Fruit fly (Drosophila melanogaster): ENCODE measurements around the gene CG6503.
A peak's percentile ranks its signal among the peaks of the same experiment; 100 is the strongest.

The CG6503 gene

dm6 chr3R:26442609-26443180, 17.8 kb upstream of the CG6503 start (continued):
- TF ChIP-seq lmd (GFP tag; IDR thresholded peaks at IDR 0.05) (no peak), CG16815 (GFP tag; optimal IDR thresholded peaks at IDR 0.05) (no peak), kay (GFP tag; optimal IDR thresholded peaks at IDR 0.05) (no peak), btn (GFP tag; optimal IDR thresholded peaks at IDR 0.05) (no peak), ara (GFP tag; IDR thresholded peaks at IDR 0.05) (no peak), lab (GFP tag; optimal IDR thresholded peaks at IDR 0.05) (peak; percentile 21), NC2β (GFP tag; optimal IDR thresholded peaks at IDR 0.05) (no peak), Fer3 (tag; optimal IDR thresholded peaks at IDR 0.05) (no peak), usp (GFP tag; optimal IDR thresholded peaks at IDR 0.05) (no peak), CG14441 (GFP tag; IDR thresholded peaks at IDR 0.05) (no peak), emc (GFP tag; optimal IDR thresholded peaks at IDR 0.05) (no peak), toy (GFP tag; IDR thresholded peaks at IDR 0.05) (no peak), Gsc (GFP tag; IDR thresholded peaks at IDR 0.05) (no peak), slbo (GFP tag; IDR thresholded peaks at IDR 0.05) (peak; percentile 37; the same call in 1 of the 2 replicates), CG7928 (GFP tag; optimal IDR thresholded peaks at IDR 0.05) (no peak), jigr1 (GFP tag; IDR thresholded peaks at IDR 0.05) (no peak), org-1 (GFP tag; optimal IDR thresholded peaks at IDR 0.05) (no peak), CG13296 (GFP tag; optimal IDR thresholded peaks at IDR 0.05) (no peak), Vsx1 (GFP tag; optimal IDR thresholded peaks at IDR 0.05) (no peak), trem (tag; optimal IDR thresholded peaks at IDR 0.05) (no peak), CG10979 (tag; optimal IDR thresholded peaks at IDR 0.05) (no peak), hb (GFP tag; IDR thresholded peaks at IDR 0.05; ENCODE audit: partially characterized antibody) (no peak), salm (tag; optimal IDR thresholded peaks at IDR 0.05) (no peak)

dm6 chr3R:26440455-26441196, 15.7 kb upstream of the CG6503 start, which contains the start of gene tx:
Gene tx (plus strand): TSS chr3R:26440778.
- TF ChIP-seq Hr3 (GFP tag; optimal IDR thresholded peaks at IDR 0.05), result no peak
- no peak for TF ChIP-seq ken (GFP tag; IDR thresholded peaks at IDR 0.05)
- TF ChIP-seq Xrp1 (GFP tag; IDR thresholded peaks at IDR 0.05), result no peak
- TF ChIP-seq Awh (GFP tag; IDR thresholded peaks at IDR 0.05), result peak; percentile 46; the same call in 1 of the 2 replicates
- peak; percentile 46 for TF ChIP-seq cwo (GFP tag; optimal IDR thresholded peaks at IDR 0.05)
- TF ChIP-seq fd96Cb (tag; optimal IDR thresholded peaks at IDR 0.05), result no peak
- peak; percentile 40 for TF ChIP-seq vvl (GFP tag; IDR thresholded peaks at IDR 0.05)
- TF ChIP-seq sens (GFP tag), result peak; percentile 70
- TF ChIP-seq H2.0 (GFP tag; IDR thresholded peaks at IDR 0.05), result no peak
- TF ChIP-seq sna (GFP tag; IDR thresholded peaks at IDR 0.05; ENCODE audit: partially characterized antibody), result 0 out of 2 replicates have a peak, but pooled peaks have one; percentile 46
- no peak for TF ChIP-seq gem (tag; optimal IDR thresholded peaks at IDR 0.05)
- TF ChIP-seq CG6813 (GFP tag; optimal IDR thresholded peaks at IDR 0.05), result no peak
- no peak for TF ChIP-seq CG18599 (GFP tag; optimal IDR thresholded peaks at IDR 0.05)
- 0 out of 2 replicates have a peak, but pooled peaks have one; percentile 27 for TF ChIP-seq Ada2b (GFP tag; IDR thresholded peaks at IDR 0.05)
- TF ChIP-seq Dp (GFP tag; optimal IDR thresholded peaks at IDR 0.05), result no peak
- TF ChIP-seq ttk (GFP tag; IDR thresholded peaks at IDR 0.05), result no peak
- TF ChIP-seq kay (GFP tag; optimal IDR thresholded peaks at IDR 0.05), result no peak
- TF ChIP-seq Jarid2 (GFP tag; optimal IDR thresholded peaks at IDR 0.05), result peak; percentile 69
- TF ChIP-seq hkb (optimal IDR thresholded peaks at IDR 0.05), result no peak
- no peak for TF ChIP-seq hkb (GFP tag; IDR thresholded peaks at IDR 0.05)
- TF ChIP-seq tin (GFP tag; optimal IDR thresholded peaks at IDR 0.05), result no peak
- no peak for TF ChIP-seq ham (GFP tag; IDR thresholded peaks at IDR 0.05)
- TF ChIP-seq Dref (GFP tag; IDR thresholded peaks at IDR 0.05), result no peak
- TF ChIP-seq gro (GFP tag; optimal IDR thresholded peaks at IDR 0.05), result no peak
- no peak for TF ChIP-seq sqz (GFP tag; optimal IDR thresholded peaks at IDR 0.05)
- TF ChIP-seq z (GFP tag; IDR thresholded peaks at IDR 0.05), result peak; percentile 95
- no peak for TF ChIP-seq chif (GFP tag; optimal IDR thresholded peaks at IDR 0.05)
- TF ChIP-seq nom (GFP tag; optimal IDR thresholded peaks at IDR 0.05), result no peak
